Fruit fly (Drosophila melanogaster) whole organism, embryonic: Measurements from ENCODE around the gene inaF-B.

Experiments
- Adf1 ChIP-seq: fragments of 200-800 bp; sonication (Bioruptor generic); IDR thresholded peaks from 2 replicates; pipeline ENCODE4 v1.3.6; 2022; ENCODE audit warnings: missing biosample characterization, missing genetic modification characterization
- BEAF-32 ChIP-seq: fragments of 200-800 bp; sonication (Bioruptor generic); optimal IDR thresholded peaks from 3 replicates; lab custom pipeline; 2017; ENCODE audit warnings: missing biosample characterization, missing genetic modification characterization, mild to moderate bottlenecking, moderate library complexity, missing genetic modification reagents
- BtbVII ChIP-seq: fragments of 200-800 bp; sonication (Bioruptor generic); optimal IDR thresholded peaks from 3 replicates; lab custom pipeline; 2017; ENCODE audit warnings: missing biosample characterization, mild to moderate bottlenecking, missing genetic modification characterization
- CG10654 ChIP-seq: fragments of 200-800 bp; sonication (Bioruptor generic); optimal IDR thresholded peaks from 2 replicates; lab custom pipeline; 2016; ENCODE audit warnings: missing biosample characterization, missing genetic modification characterization
- CG11456 ChIP-seq: fragments of 200-800 bp; sonication (Bioruptor generic); IDR thresholded peaks from 3 replicates; pipeline ENCODE4 v1.3.6; 2022; ENCODE audit warnings: missing biosample characterization, missing genetic modification characterization
- CG11695 ChIP-seq: fragments of 200-800 bp; sonication (Bioruptor generic); IDR thresholded peaks from 3 replicates; pipeline ENCODE4 v1.3.6; 2022; ENCODE audit warnings: missing biosample characterization, missing genetic modification characterization
- CG12299 ChIP-seq: fragments of 200-800 bp; sonication (Bioruptor generic); optimal IDR thresholded peaks from 2 replicates; lab custom pipeline; 2018; ENCODE audit warnings: missing biosample characterization, mild to moderate bottlenecking, missing genetic modification characterization
- CG15269 ChIP-seq: fragments of 200-800 bp; sonication (Bioruptor generic); optimal IDR thresholded peaks from 2 replicates; lab custom pipeline; 2018; ENCODE audit warnings: missing biosample characterization, mild to moderate bottlenecking, missing genetic modification characterization, moderate library complexity
- CG1529 ChIP-seq: fragments of 200-800 bp; sonication (Bioruptor generic); optimal IDR thresholded peaks from 3 replicates; lab custom pipeline; 2018; ENCODE audit warnings: missing biosample characterization, missing genetic modification characterization
- CG15601 ChIP-seq: fragments of 200-800 bp; sonication (Bioruptor generic); optimal IDR thresholded peaks from 3 replicates; lab custom pipeline; 2019; ENCODE audit warnings: missing biosample characterization, mild to moderate bottlenecking, missing genetic modification characterization, moderate library complexity
- CG17186 ChIP-seq: fragments of 200-800 bp; sonication (Bioruptor generic); optimal IDR thresholded peaks from 3 replicates; lab custom pipeline; 2017; ENCODE audit warnings: missing biosample characterization, missing genetic modification reagents, missing genetic modification characterization
- CG17328 ChIP-seq: fragments of 200-800 bp; sonication (Bioruptor generic); IDR thresholded peaks from 2 replicates; pipeline ENCODE4 v1.3.6; 2022; ENCODE audit warnings: missing biosample characterization, missing genetic modification characterization
- CG31365 ChIP-seq: fragments of 200-800 bp; sonication (Bioruptor generic); optimal IDR thresholded peaks from 2 replicates; lab custom pipeline; 2018; ENCODE audit warnings: missing biosample characterization, mild to moderate bottlenecking, missing genetic modification characterization
- CG4328 ChIP-seq: fragments of 200-800 bp; sonication (Bioruptor generic); optimal IDR thresholded peaks from 3 replicates; lab custom pipeline; 2017; ENCODE audit warnings: missing biosample characterization, missing genetic modification reagents, missing genetic modification characterization
- CG4707 ChIP-seq: fragments of 200-800 bp; sonication (Bioruptor generic); optimal IDR thresholded peaks from 2 replicates; lab custom pipeline; 2018; ENCODE audit warnings: missing biosample characterization, mild to moderate bottlenecking, missing genetic modification characterization, moderate library complexity
- CG4730 ChIP-seq: fragments of 200-800 bp; sonication (Bioruptor generic); IDR thresholded peaks from 2 replicates; pipeline ENCODE4 v1.3.6; 2022; ENCODE audit warnings: missing biosample characterization, missing genetic modification characterization
- CG6689 ChIP-seq: fragments of 200-800 bp; sonication (Bioruptor generic); IDR thresholded peaks from 2 replicates; pipeline ENCODE4 v1.3.6; 2022; ENCODE audit warnings: missing biosample characterization, missing genetic modification characterization
- CG6813 ChIP-seq: fragments of 200-800 bp; sonication (Bioruptor generic); optimal IDR thresholded peaks from 2 replicates; lab custom pipeline; 2017; ENCODE audit warnings: missing biosample characterization, missing genetic modification characterization, mild to moderate bottlenecking, moderate library complexity, missing genetic modification reagents
- CG7271 ChIP-seq: fragments of 200-800 bp; sonication (Bioruptor generic); optimal IDR thresholded peaks from 2 replicates; lab custom pipeline; 2018; ENCODE audit warnings: missing biosample characterization, mild to moderate bottlenecking, missing genetic modification characterization, moderate library complexity
- CG8290 ChIP-seq, 3 experiments: fragments of 200-800 bp; sonication (Bioruptor generic); optimal IDR thresholded peaks; 2 replicates each; lab custom pipeline; 2016 to 2019; ENCODE audit warnings: missing biosample characterization in 3 of 3, missing genetic modification characterization in 3 of 3, mild to moderate bottlenecking in 2 of 3, moderate library complexity in 1 of 3
- CG8388 ChIP-seq: fragments of 200-800 bp; sonication (Bioruptor generic); optimal IDR thresholded peaks from 2 replicates; lab custom pipeline; 2019; ENCODE audit warnings: missing biosample characterization, mild to moderate bottlenecking, missing genetic modification characterization, moderate library complexity
- CG9932 ChIP-seq: fragments of 200-800 bp; sonication (Bioruptor generic); IDR thresholded peaks from 2 replicates; pipeline ENCODE4 v1.3.6; 2022; ENCODE audit warnings: missing biosample characterization, missing genetic modification characterization
- Camta ChIP-seq: fragments of 200-800 bp; sonication (Bioruptor generic); optimal IDR thresholded peaks from 2 replicates; lab custom pipeline; 2016; ENCODE audit warnings: missing biosample characterization, missing genetic modification characterization
- Dbx ChIP-seq: fragments of 200-800 bp; sonication (Bioruptor generic); IDR thresholded peaks from 3 replicates; pipeline ENCODE4 v1.3.6; 2022; ENCODE audit warnings: missing biosample characterization, missing genetic modification characterization
- GATAe ChIP-seq: fragments of 200-800 bp; sonication (Bioruptor generic); conservative IDR thresholded peaks from 2 replicates; pipeline ENCODE4 v1.3.6; 2022; ENCODE audit warnings: missing biosample characterization, missing genetic modification characterization
- HLH4C ChIP-seq: fragments of 200-800 bp; sonication (Bioruptor generic); IDR thresholded peaks from 3 replicates; pipeline ENCODE4 v1.3.6; 2022; ENCODE audit warnings: missing biosample characterization, missing genetic modification characterization; ENCODE audit not compliant: partially characterized antibody
- Med ChIP-seq: fragments of 200-800 bp; sonication (Bioruptor generic); peaks from one replicate; lab custom pipeline; 2016; ENCODE audit warnings: missing biosample characterization, missing genetic modification characterization, mild to moderate bottlenecking, inconsistent platforms, moderate library complexity
- Mrtf ChIP-seq: fragments of 200-800 bp; sonication (Bioruptor generic); IDR thresholded peaks from 3 replicates; pipeline ENCODE4 v1.3.6; 2022; ENCODE audit warnings: missing biosample characterization, missing genetic modification characterization
- Oaz ChIP-seq: fragments of 200-800 bp; sonication (Bioruptor generic); IDR thresholded peaks from 2 replicates; pipeline ENCODE4 v1.3.6; 2022; ENCODE audit warnings: missing biosample characterization, missing genetic modification characterization
- Six4 ChIP-seq: fragments of 200-800 bp; sonication (Bioruptor generic); optimal IDR thresholded peaks from 2 replicates; lab custom pipeline; 2016; ENCODE audit warnings: missing biosample characterization, missing genetic modification characterization
- Sox102F ChIP-seq: fragments of 200-800 bp; sonication (Bioruptor generic); optimal IDR thresholded peaks from 2 replicates; lab custom pipeline; 2018; ENCODE audit warnings: missing biosample characterization, mild to moderate bottlenecking, missing genetic modification characterization, moderate library complexity
- Spps ChIP-seq: fragments of 200-800 bp; sonication (Bioruptor generic); optimal IDR thresholded peaks from 2 replicates; lab custom pipeline; 2018; ENCODE audit warnings: missing biosample characterization, mild to moderate bottlenecking, missing genetic modification characterization
- Taf1 ChIP-seq: fragments of 200-800 bp; sonication (Bioruptor generic); IDR thresholded peaks from 2 replicates; pipeline ENCODE4 v1.3.6; 2022; ENCODE audit warnings: missing biosample characterization, missing genetic modification characterization
- amos ChIP-seq: fragments of 200-800 bp; sonication (Bioruptor generic); IDR thresholded peaks from 2 replicates; pipeline ENCODE4 v1.3.6; 2022; ENCODE audit warnings: missing biosample characterization, missing genetic modification characterization; ENCODE audit not compliant: partially characterized antibody
- ato ChIP-seq: fragments of 200-800 bp; sonication (Bioruptor generic); IDR thresholded peaks from 2 replicates; pipeline ENCODE4 v1.3.6; 2022; ENCODE audit warnings: missing biosample characterization, missing genetic modification characterization; ENCODE audit not compliant: partially characterized antibody
- btn ChIP-seq: fragments of 200-800 bp; sonication (Bioruptor generic); optimal IDR thresholded peaks from 2 replicates; lab custom pipeline; 2016; ENCODE audit warnings: missing biosample characterization, missing genetic modification characterization
- da ChIP-seq: fragments of 200-800 bp; sonication (Bioruptor generic); optimal IDR thresholded peaks from 2 replicates; lab custom pipeline; 2016; ENCODE audit warnings: missing biosample characterization, missing genetic modification characterization
- disco-r ChIP-seq: fragments of 200-800 bp; sonication (Bioruptor generic); optimal IDR thresholded peaks from 2 replicates; lab custom pipeline; 2016; ENCODE audit warnings: missing biosample characterization, missing genetic modification characterization
- gem ChIP-seq: fragments of 200-800 bp; sonication (Bioruptor generic); optimal IDR thresholded peaks from 2 replicates; lab custom pipeline; 2019; ENCODE audit warnings: missing biosample characterization, mild to moderate bottlenecking, missing genetic modification characterization, moderate library complexity
- mirr ChIP-seq: fragments of 200-800 bp; sonication (Bioruptor generic); optimal IDR thresholded peaks from 3 replicates; lab custom pipeline; 2018; ENCODE audit warnings: missing biosample characterization, mild to moderate bottlenecking, missing genetic modification characterization
- onecut ChIP-seq: fragments of 200-800 bp; sonication (Bioruptor generic); IDR thresholded peaks from 2 replicates; pipeline ENCODE4 v1.3.6; 2022; ENCODE audit warnings: missing biosample characterization, missing genetic modification characterization
- peb ChIP-seq: fragments of 200-800 bp; sonication (Bioruptor generic); IDR thresholded peaks from 2 replicates; pipeline ENCODE4 v1.3.6; 2022; ENCODE audit warnings: missing biosample characterization, missing genetic modification characterization
- phol ChIP-seq: fragments of 200-800 bp; sonication (Bioruptor generic); optimal IDR thresholded peaks from 3 replicates; lab custom pipeline; 2018; ENCODE audit warnings: missing biosample characterization, mild to moderate bottlenecking, missing genetic modification characterization, moderate library complexity
- tio ChIP-seq: fragments of 200-800 bp; sonication (Bioruptor generic); optimal IDR thresholded peaks from 2 replicates; lab custom pipeline; 2017; ENCODE audit warnings: missing biosample characterization, missing genetic modification characterization, inconsistent platforms
- toy ChIP-seq: fragments of 200-800 bp; sonication (Bioruptor generic); IDR thresholded peaks from 2 replicates; pipeline ENCODE4 v1.3.6; 2022; ENCODE audit warnings: missing biosample characterization, missing genetic modification characterization
- unc-4 ChIP-seq: fragments of 200-800 bp; sonication (Bioruptor generic); IDR thresholded peaks from 2 replicates; pipeline ENCODE4 v1.3.6; 2022; ENCODE audit warnings: missing biosample characterization, missing genetic modification characterization; ENCODE audit not compliant: partially characterized antibody
- zf30C ChIP-seq: fragments of 200-800 bp; sonication (Bioruptor generic); optimal IDR thresholded peaks from 3 replicates; lab custom pipeline; 2018; ENCODE audit warnings: missing biosample characterization, mild to moderate bottlenecking, missing genetic modification characterization
- zfh2 ChIP-seq: fragments of 200-800 bp; sonication (Bioruptor generic); optimal IDR thresholded peaks from 2 replicates; lab custom pipeline; 2016; ENCODE audit warnings: missing biosample characterization, missing genetic modification characterization

inaF-B gene

DNA sequence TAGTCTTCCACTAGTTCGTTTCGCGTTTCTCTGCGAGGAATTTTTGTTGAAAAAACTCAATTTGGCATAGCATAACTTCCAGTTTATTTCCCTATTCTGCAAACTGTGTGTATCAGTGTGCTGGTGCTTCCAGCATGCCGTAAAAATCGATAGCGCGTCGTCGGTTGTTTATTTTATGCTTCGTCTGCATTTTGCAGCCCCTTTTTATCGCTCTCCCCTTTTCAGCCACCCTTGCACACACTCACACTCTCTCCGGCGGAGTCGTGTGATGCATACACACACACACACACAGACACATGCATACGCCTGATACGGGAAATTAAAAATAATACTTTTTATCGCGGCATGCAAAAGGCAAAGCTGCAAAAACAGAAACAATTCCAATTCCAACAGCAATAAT, 53.1 kb downstream of the inaF-B start (continued):
- TF ChIP-seq CG15269 (no peak), Med (GFP tag; lab: Kevin White, UChicago) (peak; percentile 44), GATAe (GFP tag; lab: Robert Waterston, UW) (no peak), btn (GFP tag; lab: Kevin White, UChicago) (no peak), ato (GFP tag; lab: Robert Waterston, UW) (no peak), gem (tag; lab: Kevin White, UChicago) (no peak), onecut (GFP tag; lab: Robert Waterston, UW) (peak; percentile 98), da (GFP tag; lab: Kevin White, UChicago) (no peak)

DNA sequence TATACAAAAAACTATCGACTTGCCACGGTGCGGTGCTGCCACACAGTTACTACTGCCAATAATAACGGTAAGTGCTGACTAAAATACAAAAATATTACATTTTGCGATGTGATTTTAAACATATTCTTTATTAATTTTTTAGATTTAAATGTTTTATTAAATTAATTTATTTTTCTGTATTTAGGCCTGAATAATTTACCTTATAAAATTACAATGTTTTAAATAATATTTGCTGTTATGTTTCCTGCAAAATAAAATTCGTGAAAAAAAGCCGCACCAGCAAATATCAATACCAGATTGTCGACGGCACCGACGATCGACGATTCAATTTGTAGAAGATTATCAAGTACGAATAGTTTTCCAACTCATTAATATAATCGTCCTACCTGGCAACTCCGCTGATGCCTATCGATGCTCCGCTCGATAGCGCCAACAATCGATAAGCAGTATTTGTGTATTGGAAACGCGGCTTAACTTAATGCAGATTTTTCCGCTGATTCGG, 54.0 kb downstream of the inaF-B start, which contains the start of the genes Vlet and bif:
Gene Vlet (minus strand): TSS at position 51 of the 502 bp plus-strand sequence.
Gene bif (plus strand): TSS at position 432 of the 502 bp plus-strand sequence.
- TF ChIP-seq CG11695 (peak; percentile 24; the same call in 1 of the 3 replicates), CG8290 (GFP tag; optimal IDR thresholded peaks at IDR 0.05; lab: Kevin White, UChicago) (peak; percentile 34), CG8290 (tag; optimal IDR thresholded peaks at IDR 0.05; lab: Kevin White, UChicago) (peak in 1 of 2 experiments; percentile 25), CG17328 (GFP tag; lab: Robert Waterston, UW) (no peak), CG11456 (0 out of 3 replicates have a peak, but pooled peaks have one; percentile 61), toy (GFP tag; lab: Robert Waterston, UW) (no peak), CG8388 (GFP tag; lab: Kevin White, UChicago) (peak; percentile 73), CG4328 (peak; percentile 62), CG4707 (no peak), disco-r (GFP tag; lab: Kevin White, UChicago) (no peak), Mrtf (GFP tag; lab: Robert Waterston, UW) (no peak), Camta (peak; percentile 20), CG17186 (GFP tag; lab: Kevin White, UChicago) (peak; percentile 18), Taf1 (GFP tag; lab: Robert Waterston, UW) (no peak), HLH4C (peak; percentile 57; the same call in 2 of the 3 replicates), zf30C (GFP tag; lab: Kevin White, UChicago) (no peak), CG1529 (GFP tag; lab: Kevin White, UChicago) (peak; percentile 25), Adf1 (GFP tag; lab: Robert Waterston, UW) (no peak), Spps (tag; lab: Kevin White, UChicago) (peak; percentile 19), BtbVII (GFP tag; lab: Kevin White, UChicago) (peak; percentile 58), Oaz (no peak), Dbx (0 out of 3 replicates have a peak, but pooled peaks have one; percentile 48), CG7271 (no peak), amos (GFP tag; lab: Robert Waterston, UW) (peak; percentile 69), CG4730 (no peak), peb (no peak), CG10654 (GFP tag; lab: Kevin White, UChicago) (peak; percentile 32), BEAF-32 (GFP tag; lab: Kevin White, UChicago) (peak; percentile 73), CG15601 (tag; lab: Kevin White, UChicago) (peak; percentile 45), CG6689 (peak; percentile 49), zfh2 (peak; percentile 57), Six4 (GFP tag; lab: Kevin White, UChicago) (peak; percentile 34), tio (GFP tag; lab: Kevin White, UChicago) (peak; percentile 76), CG6813 (peak; percentile 22), mirr (GFP tag; lab: Kevin White, UChicago) (no peak), unc-4 (GFP tag; lab: Robert Waterston, UW) (peak; percentile 59; the same call in 1 of the 2 replicates), CG12299 (tag; lab: Kevin White, UChicago) (peak; percentile 12), CG9932 (GFP tag; lab: Robert Waterston, UW) (peak; percentile 74), CG31365 (tag; lab: Kevin White, UChicago) (no peak), Sox102F (GFP tag; lab: Kevin White, UChicago) (no peak), phol (tag; lab: Kevin White, UChicago) (peak; percentile 78)
